Fruit fly (Drosophila melanogaster) whole organism, embryonic: ENCODE results near the gene Bace.

ENCODE experiments used
- Awh ChIP-seq: fragments of 200-800 bp; sonication (Bioruptor generic); IDR thresholded peaks from 2 replicates; pipeline ENCODE4, ENCODE4 v1.3.6; 2022; ENCODE audit warnings: missing biosample characterization, missing genetic modification characterization
- CG10209 ChIP-seq: fragments of 200-800 bp; sonication (Bioruptor generic); optimal IDR thresholded peaks from 3 replicates; lab custom pipeline; 2017; ENCODE audit warnings: missing biosample characterization, mild to moderate bottlenecking, missing genetic modification characterization, missing genetic modification reagents
- CG12391 ChIP-seq: fragments of 200-800 bp; sonication (Bioruptor generic); optimal IDR thresholded peaks from 3 replicates; lab custom pipeline; 2018; ENCODE audit warnings: missing biosample characterization, mild to moderate bottlenecking, missing genetic modification characterization, moderate library complexity
- CG13624 ChIP-seq: fragments of 200-800 bp; sonication (Bioruptor generic); optimal IDR thresholded peaks from 2 replicates; lab custom pipeline; 2016; ENCODE audit warnings: missing biosample characterization, missing genetic modification characterization
- CG13775 ChIP-seq: fragments of 200-800 bp; sonication (Bioruptor generic); optimal IDR thresholded peaks from 3 replicates; lab custom pipeline; 2017; ENCODE audit warnings: missing biosample characterization, mild to moderate bottlenecking, missing genetic modification characterization
- CG15073 ChIP-seq: fragments of 200-800 bp; sonication (Bioruptor generic); optimal IDR thresholded peaks from 2 replicates; lab custom pipeline; 2016; ENCODE audit warnings: missing biosample characterization, missing genetic modification characterization
- CG16779 ChIP-seq: fragments of 200-800 bp; sonication (Bioruptor generic); IDR thresholded peaks from 2 replicates; pipeline ENCODE4 v1.3.6; 2022; ENCODE audit warnings: missing biosample characterization, missing genetic modification characterization
- CG18011 ChIP-seq: fragments of 200-800 bp; sonication (Bioruptor generic); optimal IDR thresholded peaks from 2 replicates; lab custom pipeline; 2017; ENCODE audit warnings: missing biosample characterization, missing genetic modification characterization, mild to moderate bottlenecking, moderate library complexity, missing genotype
- CG4730 ChIP-seq: fragments of 200-800 bp; sonication (Bioruptor generic); IDR thresholded peaks from 2 replicates; pipeline ENCODE4 v1.3.6; 2022; ENCODE audit warnings: missing biosample characterization, missing genetic modification characterization
- CG7963 ChIP-seq: fragments of 200-800 bp; sonication (Bioruptor generic); IDR thresholded peaks from 3 replicates; pipeline ENCODE4 v1.3.6; 2022; ENCODE audit warnings: missing biosample characterization, missing genetic modification characterization; ENCODE audit not compliant: partially characterized antibody
- CG8281 ChIP-seq: fragments of 200-800 bp; sonication (Bioruptor generic); optimal IDR thresholded peaks from 2 replicates; lab custom pipeline; 2018; ENCODE audit warnings: missing biosample characterization, mild to moderate bottlenecking, missing genetic modification characterization, moderate library complexity
- CG8290 ChIP-seq, 3 experiments: fragments of 200-800 bp; sonication (Bioruptor generic); optimal IDR thresholded peaks; 2 replicates each; lab custom pipeline; 2016 to 2019; ENCODE audit warnings: missing biosample characterization in 3 of 3, missing genetic modification characterization in 3 of 3, mild to moderate bottlenecking in 2 of 3, moderate library complexity in 1 of 3
- CG8944 ChIP-seq: fragments of 200-800 bp; sonication (Bioruptor generic); optimal IDR thresholded peaks from 3 replicates; lab custom pipeline; 2016; ENCODE audit warnings: missing biosample characterization, missing genetic modification characterization
- CG9817 ChIP-seq: fragments of 200-800 bp; sonication (Bioruptor generic); optimal IDR thresholded peaks from 2 replicates; lab custom pipeline; 2018; ENCODE audit warnings: missing biosample characterization, mild to moderate bottlenecking, missing genetic modification characterization, moderate library complexity
- Dad ChIP-seq: fragments of 200-800 bp; sonication (Bioruptor generic); optimal IDR thresholded peaks from 3 replicates; lab custom pipeline; 2016; ENCODE audit warnings: missing biosample characterization, missing genetic modification characterization
- Dll ChIP-seq: fragments of 200-800 bp; sonication (Bioruptor generic); IDR thresholded peaks from 4 replicates; pipeline ENCODE4 v1.3.6; 2022; ENCODE audit warnings: missing biosample characterization, missing genetic modification characterization; ENCODE audit not compliant: partially characterized antibody
- Dp ChIP-seq: fragments of 200-800 bp; sonication (Bioruptor generic); optimal IDR thresholded peaks from 2 replicates; lab custom pipeline; 2018; ENCODE audit warnings: missing biosample characterization, mild to moderate bottlenecking, missing genetic modification characterization, moderate library complexity
- Ets97D ChIP-seq: fragments of 200-800 bp; sonication (Bioruptor generic); optimal IDR thresholded peaks from 3 replicates; lab custom pipeline; 2016; ENCODE audit warnings: missing biosample characterization, missing genetic modification characterization
- Hr3 ChIP-seq: fragments of 200-800 bp; sonication (Bioruptor generic); optimal IDR thresholded peaks from 3 replicates; lab custom pipeline; 2016; ENCODE audit warnings: missing biosample characterization, missing genetic modification characterization
- Hr78 ChIP-seq, 2 experiments: fragments of 200-800 bp in 1 of 2; fragments of >200 bp in 1 of 2; sonication (Bioruptor generic) in 1 of 2; optimal IDR thresholded peaks; 2 replicates each; lab custom pipeline; 2017 to 2019; ENCODE audit warnings: missing biosample characterization in 2 of 2, missing genetic modification characterization in 2 of 2, mild to moderate bottlenecking in 1 of 2, moderate library complexity in 1 of 2
- Med ChIP-seq: fragments of 200-800 bp; sonication (Bioruptor generic); peaks from one replicate; lab custom pipeline; 2016; ENCODE audit warnings: missing biosample characterization, missing genetic modification characterization, mild to moderate bottlenecking, inconsistent platforms, moderate library complexity
- Meics ChIP-seq: fragments of 200-800 bp; sonication (Bioruptor generic); optimal IDR thresholded peaks from 2 replicates; lab custom pipeline; 2017; ENCODE audit warnings: missing biosample characterization, mild to moderate bottlenecking, missing genetic modification characterization
- NC2α ChIP-seq: fragments of 200-800 bp; sonication (Bioruptor generic); optimal IDR thresholded peaks from 2 replicates; lab custom pipeline; 2016; ENCODE audit warnings: missing biosample characterization, missing genetic modification characterization
- Nf-YC ChIP-seq: fragments of 200-800 bp; optimal IDR thresholded peaks from 3 replicates; lab custom pipeline; 2019; ENCODE audit warnings: missing biosample characterization, mild to moderate bottlenecking, missing genetic modification characterization, moderate library complexity
- Ptx1 ChIP-seq: fragments of 200-800 bp; sonication (Bioruptor generic); IDR thresholded peaks from 2 replicates; pipeline ENCODE4 v1.3.6; 2022; ENCODE audit warnings: missing biosample characterization, missing genetic modification characterization
- Vsx1 ChIP-seq: fragments of 200-800 bp; sonication (Bioruptor generic); optimal IDR thresholded peaks from 2 replicates; lab custom pipeline; 2017; ENCODE audit warnings: missing biosample characterization, mild to moderate bottlenecking, missing genetic modification characterization, missing genetic modification reagents
- amos ChIP-seq: fragments of 200-800 bp; sonication (Bioruptor generic); IDR thresholded peaks from 2 replicates; pipeline ENCODE4 v1.3.6; 2022; ENCODE audit warnings: missing biosample characterization, missing genetic modification characterization; ENCODE audit not compliant: partially characterized antibody
- ara ChIP-seq: fragments of 200-800 bp; sonication (Bioruptor generic); IDR thresholded peaks from 2 replicates; pipeline ENCODE4 v1.3.6; 2022; ENCODE audit warnings: missing biosample characterization, missing genetic modification characterization
- bsh ChIP-seq, 2 experiments: fragments of 200-800 bp; sonication (Bioruptor generic); optimal IDR thresholded peaks; 2 replicates each; lab custom pipeline; 2017 to 2018; ENCODE audit warnings: mild to moderate bottlenecking in 2 of 2, missing biosample characterization in 2 of 2, missing genetic modification characterization in 2 of 2, moderate library complexity in 1 of 2
- btn ChIP-seq: fragments of 200-800 bp; sonication (Bioruptor generic); optimal IDR thresholded peaks from 2 replicates; lab custom pipeline; 2016; ENCODE audit warnings: missing biosample characterization, missing genetic modification characterization
- da ChIP-seq: fragments of 200-800 bp; sonication (Bioruptor generic); optimal IDR thresholded peaks from 2 replicates; lab custom pipeline; 2016; ENCODE audit warnings: missing biosample characterization, missing genetic modification characterization
- grn ChIP-seq: fragments of 200-800 bp; sonication (Bioruptor generic); optimal IDR thresholded peaks from 3 replicates; lab custom pipeline; 2017; ENCODE audit warnings: missing biosample characterization, missing genetic modification characterization
- hb ChIP-seq: fragments of 200-800 bp; sonication (Bioruptor generic); IDR thresholded peaks from 3 replicates; pipeline ENCODE4 v1.3.6; 2022; ENCODE audit warnings: missing biosample characterization, missing genetic modification characterization; ENCODE audit not compliant: partially characterized antibody
- ken ChIP-seq: fragments of 200-800 bp; sonication (Bioruptor generic); IDR thresholded peaks from 3 replicates; pipeline ENCODE4 v1.3.6; 2022; ENCODE audit warnings: missing biosample characterization, missing genetic modification characterization
- lab ChIP-seq: fragments of 200-800 bp; sonication (Bioruptor generic); optimal IDR thresholded peaks from 3 replicates; lab custom pipeline; 2017; ENCODE audit warnings: missing biosample characterization, missing genetic modification characterization, mild to moderate bottlenecking, moderate library complexity, missing genetic modification reagents
- lbe ChIP-seq: fragments of 200-800 bp; sonication (Bioruptor generic); optimal IDR thresholded peaks from 2 replicates; lab custom pipeline; 2016; ENCODE audit warnings: missing biosample characterization, mild to moderate bottlenecking, missing genetic modification characterization
- mirr ChIP-seq: fragments of 200-800 bp; sonication (Bioruptor generic); optimal IDR thresholded peaks from 3 replicates; lab custom pipeline; 2018; ENCODE audit warnings: missing biosample characterization, mild to moderate bottlenecking, missing genetic modification characterization
- psq ChIP-seq: fragments of 200-800 bp; sonication (Bioruptor generic); optimal IDR thresholded peaks from 2 replicates; lab custom pipeline; 2017; ENCODE audit warnings: missing biosample characterization, missing genetic modification characterization
- salm ChIP-seq: fragments of 200-800 bp; sonication (Bioruptor generic); optimal IDR thresholded peaks from 2 replicates; lab custom pipeline; 2018; ENCODE audit warnings: missing biosample characterization, mild to moderate bottlenecking, missing genetic modification characterization
- sd ChIP-seq: fragments of 200-800 bp; sonication (Bioruptor generic); optimal IDR thresholded peaks from 3 replicates; lab custom pipeline; 2018; ENCODE audit warnings: missing biosample characterization, mild to moderate bottlenecking, missing genetic modification characterization, moderate library complexity
- sima ChIP-seq: fragments of 200-800 bp; sonication (Bioruptor generic); optimal IDR thresholded peaks from 2 replicates; lab custom pipeline; 2016; ENCODE audit warnings: missing biosample characterization, missing genetic modification characterization
- slp2 ChIP-seq: fragments of 200-800 bp; sonication (Bioruptor generic); optimal IDR thresholded peaks from 2 replicates; lab custom pipeline; 2016; ENCODE audit warnings: missing biosample characterization, missing genetic modification characterization
- sr ChIP-seq: fragments of 200-800 bp; sonication (Bioruptor generic); IDR thresholded peaks from 3 replicates; pipeline ENCODE4 v1.3.6; 2022; ENCODE audit warnings: missing biosample characterization, missing genetic modification characterization
- tna ChIP-seq: fragments of 200-800 bp; sonication (Bioruptor generic); IDR thresholded peaks from 2 replicates; pipeline ENCODE4 v1.3.6; 2022; ENCODE audit warnings: missing biosample characterization, missing genetic modification characterization; ENCODE audit not compliant: partially characterized antibody
- tup ChIP-seq: fragments of 200-800 bp; sonication (Bioruptor generic); optimal IDR thresholded peaks from 2 replicates; lab custom pipeline; 2016; ENCODE audit warnings: missing biosample characterization, mild to moderate bottlenecking, missing genetic modification characterization, moderate library complexity
- tx ChIP-seq: fragments of 200-800 bp; sonication (Bioruptor generic); optimal IDR thresholded peaks from 2 replicates; lab custom pipeline; 2016; ENCODE audit warnings: missing biosample characterization, missing genetic modification characterization
- usp ChIP-seq: fragments of >200 bp; optimal IDR thresholded peaks from 2 replicates; lab custom pipeline; 2017; ENCODE audit warnings: missing biosample characterization, missing genetic modification characterization
- vnd ChIP-seq: fragments of 200-800 bp; sonication (Bioruptor generic); IDR thresholded peaks from 3 replicates; pipeline ENCODE4 v1.3.6; 2022; ENCODE audit warnings: missing biosample characterization, missing genetic modification characterization; ENCODE audit not compliant: partially characterized antibody
- vvl ChIP-seq: fragments of 200-800 bp; sonication (Bioruptor generic); IDR thresholded peaks from 2 replicates; pipeline ENCODE4 v1.3.6; 2022; ENCODE audit warnings: missing biosample characterization, missing genetic modification characterization

Bace gene

dm6 chr2L:8461782-8462453 is 34.2 kb downstream of the Bace start (continued):
- TF ChIP-seq Awh (GFP tag; lab: Robert Waterston, UW) (no peak), CG4730 (GFP tag; lab: Robert Waterston, UW) (no peak), CG8944 (no peak), mirr (GFP tag; lab: Kevin White, UChicago) (peak; percentile 88), CG13775 (no peak), Ptx1 (no peak), sr (no peak), CG10209 (peak; percentile 33), Med (GFP tag; lab: Kevin White, UChicago) (peak; percentile 81), CG9817 (tag; lab: Kevin White, UChicago) (peak; percentile 26), CG8290 (GFP tag; optimal IDR thresholded peaks at IDR 0.05; lab: Kevin White, UChicago) (no peak), CG8290 (tag; optimal IDR thresholded peaks at IDR 0.05; lab: Kevin White, UChicago) (peak in 1 of 2 experiments; percentile 6), CG7963 (GFP tag; lab: Robert Waterston, UW) (no peak), Ets97D (GFP tag; lab: Kevin White, UChicago) (peak; percentile 8), grn (GFP tag; lab: Kevin White, UChicago) (peak; percentile 76), Nf-YC (no peak), CG12391 (tag; lab: Kevin White, UChicago) (peak; percentile 47), CG8281 (tag; lab: Kevin White, UChicago) (no peak), Vsx1 (peak; percentile 3), hb (GFP tag; lab: Robert Waterston, UW) (no peak), tna (GFP tag; lab: Robert Waterston, UW) (no peak), amos (no peak), CG16779 (GFP tag; lab: Robert Waterston, UW) (no peak), Meics (GFP tag; lab: Kevin White, UChicago) (peak; percentile 64), lab (GFP tag; lab: Kevin White, UChicago) (peak; percentile 71), NC2α (GFP tag; lab: Kevin White, UChicago) (no peak), salm (tag; lab: Kevin White, UChicago) (no peak), CG18011 (GFP tag; lab: Kevin White, UChicago) (no peak), CG13624 (GFP tag; lab: Kevin White, UChicago) (peak; percentile 41), Dll (GFP tag; lab: Robert Waterston, UW) (no peak), lbe (GFP tag; lab: Kevin White, UChicago) (no peak), bsh (GFP tag; optimal IDR thresholded peaks at IDR 0.05; lab: Kevin White, UChicago) (peak in 1 of 2 experiments; percentile 56), Hr3 (GFP tag; lab: Kevin White, UChicago) (no peak), sd (tag; lab: Kevin White, UChicago) (no peak), slp2 (GFP tag; lab: Kevin White, UChicago) (peak; percentile 18), vnd (no peak), Dp (GFP tag; lab: Kevin White, UChicago) (no peak), da (GFP tag; lab: Kevin White, UChicago) (no peak), Hr78 (GFP tag; optimal IDR thresholded peaks at IDR 0.05; lab: Kevin White, UChicago) (peak in 1 of 2 experiments; percentile 82), sima (GFP tag; lab: Kevin White, UChicago) (no peak), psq (GFP tag; lab: Kevin White, UChicago) (no peak), ken (GFP tag; lab: Robert Waterston, UW) (no peak), tup (GFP tag; lab: Kevin White, UChicago) (no peak), tx (GFP tag; lab: Kevin White, UChicago) (no peak), btn (GFP tag; lab: Kevin White, UChicago) (no peak), ara (GFP tag; lab: Robert Waterston, UW) (no peak), Dad (GFP tag; lab: Kevin White, UChicago) (no peak), CG15073 (GFP tag; lab: Kevin White, UChicago) (no peak), usp (no peak), vvl (GFP tag; lab: Robert Waterston, UW) (peak; percentile 28; the same call in 1 of the 2 replicates)
